Fruit fly (Drosophila melanogaster): Measurements from ENCODE around the gene SMC1.

The SMC1 gene

DNA sequence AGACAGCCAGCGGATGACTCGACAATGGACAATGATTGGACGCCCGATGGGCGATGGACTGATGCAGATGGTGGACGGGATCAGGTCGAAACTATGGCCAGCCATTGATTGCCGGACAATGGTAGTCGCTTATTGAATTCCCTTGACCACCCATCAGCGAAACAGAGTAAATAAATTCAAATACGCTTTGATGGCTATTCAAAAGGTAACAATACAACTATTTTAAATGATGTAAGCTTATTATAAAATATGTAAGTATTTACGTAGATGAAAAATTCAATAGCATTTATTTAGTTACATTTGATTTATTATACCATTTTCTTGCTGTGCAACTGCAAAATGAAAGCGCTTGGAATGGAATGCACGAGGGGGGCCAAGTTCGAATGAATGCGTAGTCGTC is 43.5 kb upstream of the SMC1 start (continued):
- no peak for TF ChIP-seq CG6854 (GFP tag; optimal IDR thresholded peaks at IDR 0.05)
- TF ChIP-seq CG10631 (GFP tag; optimal IDR thresholded peaks at IDR 0.05): peak; percentile 11
- TF ChIP-seq Hr39 (GFP tag; optimal IDR thresholded peaks at IDR 0.05): no peak
- TF ChIP-seq CG11902 (GFP tag; optimal IDR thresholded peaks at IDR 0.05): no peak
- TF ChIP-seq CG11762 (GFP tag; optimal IDR thresholded peaks at IDR 0.05; ENCODE audit: insufficient read depth): no peak
- no peak for TF ChIP-seq CG8319 (GFP tag; optimal IDR thresholded peaks at IDR 0.05)
- no peak for TF ChIP-seq Sox14 (GFP tag; optimal IDR thresholded peaks at IDR 0.05)
- TF ChIP-seq cyc (GFP tag; optimal IDR thresholded peaks at IDR 0.05): no peak
- TF ChIP-seq Hr38 (GFP tag; optimal IDR thresholded peaks at IDR 0.05): no peak
- TF ChIP-seq Lpt (GFP tag; optimal IDR thresholded peaks at IDR 0.05): no peak
- TF ChIP-seq net (GFP tag; optimal IDR thresholded peaks at IDR 0.05): no peak
- no peak for TF ChIP-seq CG10669 (GFP tag; optimal IDR thresholded peaks at IDR 0.05)
- no peak for TF ChIP-seq CG3919 (GFP tag; optimal IDR thresholded peaks at IDR 0.05)
- TF ChIP-seq CG34406 (GFP tag; optimal IDR thresholded peaks at IDR 0.05): peak; percentile 13
- no peak for TF ChIP-seq CG11294 (GFP tag; IDR thresholded peaks at IDR 0.05)
- peak; percentile 6 for TF ChIP-seq Ets96B (tag; optimal IDR thresholded peaks at IDR 0.05)

DNA sequence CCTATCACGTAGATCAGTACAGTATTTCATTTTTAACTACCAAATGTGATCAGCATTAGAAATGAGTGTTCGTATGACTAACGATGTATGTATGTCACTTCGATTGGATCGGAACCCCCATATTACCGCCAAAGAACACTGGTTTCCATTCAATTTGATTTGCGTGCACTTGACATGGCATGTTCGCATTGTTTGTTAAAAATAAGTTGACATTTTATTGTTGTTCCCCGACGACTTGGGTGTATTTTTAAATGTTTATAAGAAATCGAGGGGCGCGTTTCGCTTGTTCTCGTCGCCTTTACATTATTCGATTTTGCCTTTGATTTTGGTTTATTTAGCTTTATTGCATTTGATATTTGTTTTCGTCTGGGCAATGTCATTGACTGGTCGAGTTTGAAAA is 42.6 kb upstream of the SMC1 start:
- TF ChIP-seq CG15336 (GFP tag; IDR thresholded peaks at IDR 0.05): no peak
- TF ChIP-seq topi (GFP tag; optimal IDR thresholded peaks at IDR 0.05): no peak
- TF ChIP-seq net (GFP tag; optimal IDR thresholded peaks at IDR 0.05): no peak
- no peak for TF ChIP-seq CG16779 (tag; optimal IDR thresholded peaks at IDR 0.05)
- no peak for TF ChIP-seq CG7368 (GFP tag; optimal IDR thresholded peaks at IDR 0.05)
- no peak for TF ChIP-seq Lpt (GFP tag; optimal IDR thresholded peaks at IDR 0.05)
- TF ChIP-seq Sox102F (GFP tag; optimal IDR thresholded peaks at IDR 0.05): no peak
- TF ChIP-seq OdsH (GFP tag; optimal IDR thresholded peaks at IDR 0.05): no peak
- TF ChIP-seq esn (GFP tag; optimal IDR thresholded peaks at IDR 0.05): no peak
- TF ChIP-seq dac (GFP tag; optimal IDR thresholded peaks at IDR 0.05): no peak
- no peak for TF ChIP-seq eg (GFP tag; IDR thresholded peaks at IDR 0.05)
- no peak for TF ChIP-seq pdm3 (GFP tag; optimal IDR thresholded peaks at IDR 0.05)
- TF ChIP-seq dsx (GFP tag; optimal IDR thresholded peaks at IDR 0.05; ENCODE audit: poor library complexity, severe bottlenecking): no peak
- no peak for TF ChIP-seq CG6163 (GFP tag; IDR thresholded peaks at IDR 0.05)
- no peak for TF ChIP-seq salr (GFP tag; optimal IDR thresholded peaks at IDR 0.05)
- no peak for TF ChIP-seq CG11762 (GFP tag; optimal IDR thresholded peaks at IDR 0.05; ENCODE audit: insufficient read depth)
- TF ChIP-seq CG11294 (GFP tag; IDR thresholded peaks at IDR 0.05): no peak
- TF ChIP-seq Ets21C (GFP tag; optimal IDR thresholded peaks at IDR 0.05): no peak

DNA sequence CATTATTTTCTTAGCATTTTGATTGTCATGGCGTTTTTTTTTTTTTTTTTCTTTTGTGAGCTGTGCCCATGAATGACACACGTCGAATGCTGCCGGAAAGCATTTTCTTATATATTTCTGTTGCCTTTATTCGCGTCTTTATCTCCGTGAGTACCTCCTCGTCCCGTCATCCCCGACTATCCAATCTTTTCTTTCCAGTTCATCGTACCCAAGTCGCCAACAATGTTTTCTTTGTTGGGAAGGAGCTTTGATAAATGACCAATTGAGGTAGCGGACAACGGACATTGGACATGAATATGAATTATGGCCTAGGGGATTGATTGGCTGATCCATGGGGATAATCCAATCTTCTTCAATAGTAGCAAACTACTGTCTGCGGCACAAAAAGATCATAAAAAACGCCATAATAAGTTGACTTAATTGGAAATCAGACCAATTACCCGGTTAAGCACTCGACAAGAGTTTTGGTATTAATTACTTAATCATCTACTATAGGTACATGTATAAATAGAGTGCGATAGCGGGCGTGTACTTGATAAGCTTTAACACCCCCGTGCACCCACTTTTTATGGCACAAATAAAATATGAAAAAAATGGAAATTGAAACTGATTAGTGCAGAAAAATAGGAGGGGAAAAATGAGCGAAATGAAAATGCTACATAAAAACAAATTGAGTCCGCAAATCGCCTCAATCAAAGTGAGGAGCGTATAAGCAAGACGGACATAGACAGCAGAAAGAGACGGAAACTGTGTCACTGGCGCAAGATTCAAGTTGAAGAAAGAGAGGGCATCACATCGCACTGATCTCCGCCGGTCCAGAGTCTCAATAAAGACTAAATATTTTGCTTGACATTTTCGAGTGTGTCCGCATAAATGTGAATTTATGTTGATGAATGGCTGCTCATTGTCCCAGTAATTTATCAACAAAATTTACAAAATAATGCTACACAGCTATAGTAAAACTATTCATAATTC is 41.9 kb upstream of the SMC1 start:
- TF ChIP-seq pdm3 (GFP tag; optimal IDR thresholded peaks at IDR 0.05) (no peak), CG15336 (GFP tag; IDR thresholded peaks at IDR 0.05) (0 out of 2 replicates have a peak, but pooled peaks have one; percentile 26), CG4318 (GFP tag; optimal IDR thresholded peaks at IDR 0.05) (no peak), Eip78C (GFP tag) (peak; percentile 41), vri (GFP tag; optimal IDR thresholded peaks at IDR 0.05) (peak; percentile 79), esn (GFP tag; optimal IDR thresholded peaks at IDR 0.05) (no peak), Eip75B (GFP tag; optimal IDR thresholded peaks at IDR 0.05) (peak; percentile 13), Hr4 (GFP tag; optimal IDR thresholded peaks at IDR 0.05) (no peak), Blimp-1 (GFP tag; optimal IDR thresholded peaks at IDR 0.05) (no peak), CG6276 (GFP tag; optimal IDR thresholded peaks at IDR 0.05) (no peak), svp (GFP tag) (peak; percentile 86), Sox102F (GFP tag; optimal IDR thresholded peaks at IDR 0.05) (peak; percentile 0), dsx (GFP tag; optimal IDR thresholded peaks at IDR 0.05; ENCODE audit: poor library complexity, severe bottlenecking) (peak; percentile 31), CG11902 (GFP tag; optimal IDR thresholded peaks at IDR 0.05) (no peak), CG1621 (tag; optimal IDR thresholded peaks at IDR 0.05) (no peak), Sox14 (GFP tag; optimal IDR thresholded peaks at IDR 0.05) (peak; percentile 85), Eip93F (GFP tag; optimal IDR thresholded peaks at IDR 0.05) (peak; percentile 57), CG8119 (GFP tag; IDR thresholded peaks at IDR 0.05) (0 out of 3 replicates have a peak, but pooled peaks have one; percentile 13), Ets21C (GFP tag; optimal IDR thresholded peaks at IDR 0.05) (no peak), CG6163 (GFP tag; IDR thresholded peaks at IDR 0.05) (peak; percentile 27; the same call in 1 of the 3 replicates)

Data from whole organism, prepupa.